Worm (Caenorhabditis elegans) whole organism, young adult: ENCODE measurements around the gene R07E5.11.

Source experiments
- F23B12.7 ChIP-seq: sonication (generic microtip); optimal IDR thresholded peaks from 2 replicates; lab custom pipeline; 2017; ENCODE audit warnings: missing genetic modification characterization, mild to moderate bottlenecking, missing compliant biosample characterization, antibody characterized with exemption, moderate library complexity; ENCODE audit not compliant: insufficient read depth
- Y53F4B.3 ChIP-seq: fragments of 200-800 bp; sonication (Bioruptor generic); IDR thresholded peaks from 2 replicates; pipeline ENCODE4 v1.3.6; 2022; ENCODE audit warnings: missing genetic modification reagents, missing genetic modification characterization, missing compliant biosample characterization
- ama-1 ChIP-seq, 3 experiments: fragments of 150-350 bp in 1 of 3; sonication (generic microtip) in 2 of 3; optimal IDR thresholded peaks; 2 replicates each; lab custom pipeline; 2014 to 2018; ENCODE audit warnings: missing biosample characterization in 2 of 3, missing genetic modification characterization in 2 of 3, missing genetic modification reagents in 2 of 3
- ets-4 ChIP-seq: fragments of 200-800 bp; sonication (Bioruptor generic); optimal IDR thresholded peaks from 2 replicates; lab custom pipeline; 2018; ENCODE audit warnings: mild to moderate bottlenecking, missing genetic modification characterization, missing compliant biosample characterization
- pha-4 ChIP-seq: fragments of 150-350 bp; sonication (generic microtip); optimal IDR thresholded peaks from 2 replicates; lab custom pipeline; 2014; ENCODE audit warnings: missing biosample characterization, missing genetic modification reagents, missing genetic modification characterization

- TF ChIP-seq Y53F4B.3 (GFP tag; lab: Robert Waterston, UW), result no peak
- no peak for TF ChIP-seq ets-4 (GFP tag; lab: Kevin White, UChicago)
- TF ChIP-seq pha-4 (tag; lab: Kevin White, UChicago), result no peak
- no peak for TF ChIP-seq F23B12.7
- TF ChIP-seq ama-1 (optimal IDR thresholded peaks at IDR 0.05; lab: Kevin White, UChicago), result no peak
- TF ChIP-seq ama-1 (GFP tag; optimal IDR thresholded peaks at IDR 0.05; lab: Kevin White, UChicago), result no peak
Measured at ce11 chrIII:4454919-4455318, 39.9 kb upstream of the R07E5.11 start.
